Fruit fly (Drosophila melanogaster) whole organism, embryonic: ENCODE data around the gene Eip75B.

Experiments
- Asciz ChIP-seq: fragments of 200-800 bp; sonication (Bioruptor generic); optimal IDR thresholded peaks from 2 replicates; lab custom pipeline; 2017; ENCODE audit warnings: missing biosample characterization, mild to moderate bottlenecking, missing genetic modification characterization, missing genetic modification reagents
- CG10431 ChIP-seq: fragments of 200-800 bp; sonication (Bioruptor generic); optimal IDR thresholded peaks from 3 replicates; lab custom pipeline; 2018; ENCODE audit warnings: missing biosample characterization, mild to moderate bottlenecking, missing genetic modification characterization
- CG10462 ChIP-seq: fragments of 200-800 bp; sonication (Bioruptor generic); optimal IDR thresholded peaks from 2 replicates; lab custom pipeline; 2016; ENCODE audit warnings: missing biosample characterization, missing genetic modification characterization
- CG10543 ChIP-seq: fragments of 200-800 bp; sonication (Bioruptor generic); optimal IDR thresholded peaks from 3 replicates; lab custom pipeline; 2017; ENCODE audit warnings: missing biosample characterization, mild to moderate bottlenecking, missing genetic modification characterization, moderate library complexity
- CG11696 ChIP-seq: fragments of 200-800 bp; sonication (Bioruptor generic); IDR thresholded peaks from 2 replicates; pipeline ENCODE4 v1.3.6; 2022; ENCODE audit warnings: missing biosample characterization, missing genetic modification characterization
- CG13287 ChIP-seq: fragments of 200-800 bp; sonication (Bioruptor generic); IDR thresholded peaks from 2 replicates; pipeline ENCODE4 v1.3.6; 2022; ENCODE audit warnings: missing biosample characterization, missing genetic modification characterization; ENCODE audit not compliant: partially characterized antibody
- CG17612 ChIP-seq: fragments of 200-800 bp; sonication (Bioruptor generic); IDR thresholded peaks from 2 replicates; pipeline ENCODE4 v1.3.6; 2022; ENCODE audit warnings: missing biosample characterization, missing genetic modification characterization
- CG17802 ChIP-seq: fragments of 200-800 bp; sonication (Bioruptor generic); optimal IDR thresholded peaks from 2 replicates; lab custom pipeline; 2018; ENCODE audit warnings: missing biosample characterization, mild to moderate bottlenecking, missing genetic modification characterization, moderate library complexity
- CG18599 ChIP-seq: fragments of 200-800 bp; sonication (Bioruptor generic); optimal IDR thresholded peaks from 3 replicates; lab custom pipeline; 2017; ENCODE audit warnings: missing biosample characterization, missing genetic modification characterization, mild to moderate bottlenecking, moderate library complexity, missing genetic modification reagents
- CG2678 ChIP-seq: fragments of 200-800 bp; sonication (Bioruptor generic); optimal IDR thresholded peaks from 3 replicates; lab custom pipeline; 2019; ENCODE audit warnings: missing biosample characterization, mild to moderate bottlenecking, missing genetic modification characterization, moderate library complexity
- CG30431 ChIP-seq: fragments of 200-800 bp; sonication (Bioruptor generic); optimal IDR thresholded peaks from 2 replicates; lab custom pipeline; 2017; ENCODE audit warnings: missing biosample characterization, missing genetic modification characterization
- CG31224 ChIP-seq: fragments of 200-800 bp; sonication (Bioruptor generic); IDR thresholded peaks from 2 replicates; pipeline ENCODE4 v1.3.6; 2022; ENCODE audit warnings: missing biosample characterization, missing genetic modification characterization
- CG34422 ChIP-seq: fragments of 200-800 bp; sonication (Bioruptor generic); IDR thresholded peaks from 3 replicates; pipeline ENCODE4 v1.3.6; 2022; ENCODE audit warnings: missing biosample characterization, missing genetic modification characterization
- CG7745 ChIP-seq: fragments of 200-800 bp; sonication (Bioruptor generic); optimal IDR thresholded peaks from 2 replicates; lab custom pipeline; 2018; ENCODE audit warnings: missing biosample characterization, mild to moderate bottlenecking, missing genetic modification characterization, moderate library complexity
- CG8478 ChIP-seq: fragments of >200 bp; optimal IDR thresholded peaks from 2 replicates; lab custom pipeline; 2018
- CG9609 ChIP-seq: fragments of 200-800 bp; sonication (Bioruptor generic); optimal IDR thresholded peaks from 3 replicates; lab custom pipeline; 2016; ENCODE audit warnings: missing biosample characterization, missing genetic modification characterization
- CG9876 ChIP-seq: fragments of 200-800 bp; sonication (Bioruptor generic); optimal IDR thresholded peaks from 2 replicates; lab custom pipeline; 2016; ENCODE audit warnings: missing biosample characterization, missing genetic modification characterization
- D19B ChIP-seq: fragments of 200-800 bp; sonication (Bioruptor generic); optimal IDR thresholded peaks from 2 replicates; lab custom pipeline; 2017; ENCODE audit warnings: missing biosample characterization, mild to moderate bottlenecking, missing genetic modification characterization
- Eip74EF ChIP-seq, 2 experiments: fragments of 200-800 bp in 1 of 2; fragments of >200 bp in 1 of 2; sonication (Bioruptor generic) in 1 of 2; optimal IDR thresholded peaks; 2 replicates each; lab custom pipeline; 2017 to 2019; ENCODE audit warnings: missing biosample characterization in 2 of 2, missing genetic modification characterization in 2 of 2, mild to moderate bottlenecking in 1 of 2, moderate library complexity in 1 of 2
- Ets65A ChIP-seq: fragments of 200-800 bp; sonication (Bioruptor generic); peaks from one replicate; lab custom pipeline; 2016; ENCODE audit warnings: missing biosample characterization, missing genetic modification characterization
- H2.0 ChIP-seq: fragments of 200-800 bp; sonication (Bioruptor generic); IDR thresholded peaks from 2 replicates; pipeline ENCODE4 v1.3.6; 2022; ENCODE audit warnings: missing biosample characterization, missing genetic modification characterization
- Hey ChIP-seq: fragments of 200-800 bp; sonication (Bioruptor generic); optimal IDR thresholded peaks from 3 replicates; lab custom pipeline; 2018; ENCODE audit warnings: missing biosample characterization, mild to moderate bottlenecking, missing genetic modification characterization
- Hsf ChIP-seq: fragments of 200-800 bp; sonication (Bioruptor generic); optimal IDR thresholded peaks from 3 replicates; lab custom pipeline; 2016; ENCODE audit warnings: missing biosample characterization, missing genetic modification characterization
- Lpt ChIP-seq: fragments of >200 bp; optimal IDR thresholded peaks from 2 replicates; lab custom pipeline; 2018; ENCODE audit warnings: missing biosample characterization, missing genetic modification characterization
- Mes4 ChIP-seq: fragments of 200-800 bp; sonication (Bioruptor generic); optimal IDR thresholded peaks from 2 replicates; lab custom pipeline; 2016; ENCODE audit warnings: missing biosample characterization, missing genetic modification characterization
- NC2α ChIP-seq: fragments of 200-800 bp; sonication (Bioruptor generic); optimal IDR thresholded peaks from 2 replicates; lab custom pipeline; 2016; ENCODE audit warnings: missing biosample characterization, missing genetic modification characterization
- NfI ChIP-seq: fragments of 200-800 bp; sonication (Bioruptor generic); optimal IDR thresholded peaks from 3 replicates; lab custom pipeline; 2018; ENCODE audit warnings: missing biosample characterization, mild to moderate bottlenecking, missing genetic modification characterization, moderate library complexity
- Opbp ChIP-seq: fragments of 200-800 bp; sonication (Bioruptor generic); IDR thresholded peaks from 3 replicates; pipeline ENCODE4 v1.3.6; 2022; ENCODE audit warnings: missing biosample characterization, missing genetic modification characterization; ENCODE audit not compliant: partially characterized antibody
- PHDP ChIP-seq: fragments of 200-800 bp; sonication (Bioruptor generic); optimal IDR thresholded peaks from 3 replicates; lab custom pipeline; 2018; ENCODE audit warnings: missing biosample characterization, mild to moderate bottlenecking, missing genetic modification characterization, moderate library complexity
- Rfx ChIP-seq: fragments of 200-800 bp; sonication (Bioruptor generic); IDR thresholded peaks from 2 replicates; pipeline ENCODE4 v1.3.6; 2022; ENCODE audit warnings: missing biosample characterization, missing genetic modification characterization
- abd-A ChIP-seq: fragments of 200-800 bp; sonication (Bioruptor generic); optimal IDR thresholded peaks from 3 replicates; lab custom pipeline; 2019; ENCODE audit warnings: missing biosample characterization, mild to moderate bottlenecking, missing genetic modification characterization, moderate library complexity
- bigmax ChIP-seq: fragments of 200-800 bp; sonication (Bioruptor generic); optimal IDR thresholded peaks from 2 replicates; lab custom pipeline; 2018; ENCODE audit warnings: missing biosample characterization, mild to moderate bottlenecking, missing genetic modification characterization
- btn ChIP-seq: fragments of 200-800 bp; sonication (Bioruptor generic); optimal IDR thresholded peaks from 2 replicates; lab custom pipeline; 2016; ENCODE audit warnings: missing biosample characterization, missing genetic modification characterization
- ci ChIP-seq: fragments of 200-800 bp; sonication (Bioruptor generic); IDR thresholded peaks from 3 replicates; pipeline ENCODE4 v1.3.6; 2022; ENCODE audit warnings: missing biosample characterization, missing genetic modification characterization
- dm ChIP-seq: fragments of 200-800 bp; sonication (Bioruptor generic); optimal IDR thresholded peaks from 3 replicates; lab custom pipeline; 2016; ENCODE audit warnings: missing biosample characterization, missing genetic modification characterization
- dmrt11E ChIP-seq: fragments of 200-800 bp; sonication (Bioruptor generic); optimal IDR thresholded peaks from 3 replicates; lab custom pipeline; 2018; ENCODE audit warnings: missing biosample characterization, mild to moderate bottlenecking, missing genetic modification characterization, moderate library complexity
- dysf ChIP-seq: fragments of 200-800 bp; sonication (Bioruptor generic); IDR thresholded peaks from 3 replicates; pipeline ENCODE4 v1.3.6; 2022; ENCODE audit warnings: missing biosample characterization, missing genetic modification characterization
- emc ChIP-seq: fragments of 200-800 bp; sonication (Bioruptor generic); optimal IDR thresholded peaks from 2 replicates; lab custom pipeline; 2016; ENCODE audit warnings: missing biosample characterization, missing genetic modification characterization
- ewg ChIP-seq: fragments of 200-800 bp; sonication (Bioruptor generic); optimal IDR thresholded peaks from 3 replicates; lab custom pipeline; 2017; ENCODE audit warnings: mild to moderate bottlenecking, missing biosample characterization, missing genetic modification reagents, missing genetic modification characterization
- ftz-f1 ChIP-seq: fragments of 200-800 bp; sonication (Bioruptor generic); optimal IDR thresholded peaks from 2 replicates; lab custom pipeline; 2016; ENCODE audit warnings: missing biosample characterization, missing genetic modification characterization
- gcm2 ChIP-seq: fragments of 200-800 bp; sonication (Bioruptor generic); optimal IDR thresholded peaks from 2 replicates; lab custom pipeline; 2016; ENCODE audit warnings: missing biosample characterization, missing genetic modification characterization
- gfzf ChIP-seq: fragments of 200-800 bp; sonication (Bioruptor generic); optimal IDR thresholded peaks from 2 replicates; lab custom pipeline; 2016; ENCODE audit warnings: missing biosample characterization, mild to moderate bottlenecking, missing genetic modification characterization, moderate library complexity
- grau ChIP-seq: fragments of 200-800 bp; optimal IDR thresholded peaks from 3 replicates; lab custom pipeline; 2019; ENCODE audit warnings: missing biosample characterization, mild to moderate bottlenecking, missing genetic modification characterization, moderate library complexity
- gsb ChIP-seq: fragments of 200-800 bp; sonication (Bioruptor generic); IDR thresholded peaks from 2 replicates; pipeline ENCODE4 v1.3.6; 2022; ENCODE audit warnings: missing biosample characterization, missing genetic modification characterization
- hkb ChIP-seq, 2 experiments: fragments of 200-800 bp in 1 of 2; fragments of >200 bp in 1 of 2; sonication (Bioruptor generic) in 1 of 2; IDR thresholded peaks in 1 of 2; optimal IDR thresholded peaks in 1 of 2; 2 replicates each; pipeline versions ENCODE4 v1.3.6 to Lab custom; 2017 to 2022; ENCODE audit warnings: missing biosample characterization in 1 of 2, missing genetic modification characterization in 1 of 2
- lab ChIP-seq: fragments of 200-800 bp; sonication (Bioruptor generic); optimal IDR thresholded peaks from 3 replicates; lab custom pipeline; 2017; ENCODE audit warnings: missing biosample characterization, missing genetic modification characterization, mild to moderate bottlenecking, moderate library complexity, missing genetic modification reagents
- peb ChIP-seq: fragments of 200-800 bp; sonication (Bioruptor generic); IDR thresholded peaks from 2 replicates; pipeline ENCODE4 v1.3.6; 2022; ENCODE audit warnings: missing biosample characterization, missing genetic modification characterization
- sens ChIP-seq: fragments of 200-800 bp; sonication (Bioruptor generic); peaks from one replicate; lab custom pipeline; 2016; ENCODE audit warnings: missing biosample characterization, missing genetic modification characterization
- sisA ChIP-seq: fragments of 200-800 bp; sonication (Bioruptor generic); IDR thresholded peaks from 2 replicates; pipeline ENCODE4 v1.3.6; 2022; ENCODE audit warnings: missing biosample characterization, missing genetic modification characterization
- tna ChIP-seq: fragments of 200-800 bp; sonication (Bioruptor generic); IDR thresholded peaks from 2 replicates; pipeline ENCODE4 v1.3.6; 2022; ENCODE audit warnings: missing biosample characterization, missing genetic modification characterization; ENCODE audit not compliant: partially characterized antibody
- twi ChIP-seq: fragments of 200-800 bp; optimal IDR thresholded peaks from 2 replicates; lab custom pipeline; 2019; ENCODE audit warnings: missing biosample characterization, mild to moderate bottlenecking, missing genetic modification characterization, moderate library complexity
- zf30C ChIP-seq: fragments of 200-800 bp; sonication (Bioruptor generic); optimal IDR thresholded peaks from 3 replicates; lab custom pipeline; 2018; ENCODE audit warnings: missing biosample characterization, mild to moderate bottlenecking, missing genetic modification characterization

The Eip75B gene

dm6 chr3L:17931887-17932286 is 132.6 kb downstream of the Eip75B start:
- TF ChIP-seq Eip74EF (GFP tag; optimal IDR thresholded peaks at IDR 0.05; lab: Kevin White, UChicago) (no peak), CG10462 (no peak), Asciz (no peak), CG11696 (GFP tag; lab: Robert Waterston, UW) (no peak), CG17802 (tag; lab: Kevin White, UChicago) (no peak), CG9876 (GFP tag; lab: Kevin White, UChicago) (no peak), CG17612 (GFP tag; lab: Robert Waterston, UW) (no peak), D19B (no peak), abd-A (tag; lab: Kevin White, UChicago) (peak; percentile 70), PHDP (tag; lab: Kevin White, UChicago) (no peak), Hey (tag; lab: Kevin White, UChicago) (peak; percentile 29), CG10543 (no peak), CG9609 (GFP tag; lab: Kevin White, UChicago) (no peak), lab (GFP tag; lab: Kevin White, UChicago) (peak; percentile 0), gcm2 (GFP tag; lab: Kevin White, UChicago) (no peak), hkb (optimal IDR thresholded peaks at IDR 0.05; lab: Kevin White, UChicago) (no peak), hkb (GFP tag; IDR thresholded peaks at IDR 0.05; lab: Robert Waterston, UW) (no peak), grau (tag; lab: Kevin White, UChicago) (no peak), CG34422 (GFP tag; lab: Robert Waterston, UW) (no peak), NC2α (no peak), CG18599 (GFP tag; lab: Kevin White, UChicago) (peak; percentile 48), tna (GFP tag; lab: Robert Waterston, UW) (no peak), Opbp (GFP tag; lab: Robert Waterston, UW) (0 out of 3 replicates have a peak, but pooled peaks have one; percentile 18), zf30C (GFP tag; lab: Kevin White, UChicago) (no peak), H2.0 (no peak), Ets65A (GFP tag; lab: Kevin White, UChicago) (peak; percentile 40), dm (GFP tag; lab: Kevin White, UChicago) (no peak), sisA (GFP tag; lab: Robert Waterston, UW) (no peak), CG7745 (tag; lab: Kevin White, UChicago) (no peak), sens (peak; percentile 37), CG13287 (GFP tag; lab: Robert Waterston, UW) (no peak), CG8478 (lab: Kevin White, UChicago) (no peak), Mes4 (no peak), gfzf (GFP tag; lab: Kevin White, UChicago) (no peak), NfI (GFP tag; lab: Kevin White, UChicago) (no peak), peb (GFP tag; lab: Robert Waterston, UW) (no peak), bigmax (no peak), CG30431 (no peak), btn (GFP tag; lab: Kevin White, UChicago) (no peak), dmrt11E (tag; lab: Kevin White, UChicago) (no peak), CG2678 (no peak), Lpt (GFP tag; lab: Kevin White, UChicago) (no peak), emc (GFP tag; lab: Kevin White, UChicago) (no peak), CG31224 (peak; percentile 89), twi (tag; lab: Kevin White, UChicago) (no peak), dysf (GFP tag; lab: Robert Waterston, UW) (no peak), ewg (GFP tag; lab: Kevin White, UChicago) (no peak), Rfx (GFP tag; lab: Robert Waterston, UW) (no peak), ci (GFP tag; lab: Robert Waterston, UW) (no peak), gsb (GFP tag; lab: Robert Waterston, UW) (no peak), CG10431 (GFP tag; lab: Kevin White, UChicago) (no peak), ftz-f1 (GFP tag; lab: Kevin White, UChicago) (peak; percentile 50), Hsf (GFP tag; lab: Kevin White, UChicago) (no peak)
